Worm (Caenorhabditis elegans) whole organism, late embryonic: ENCODE measurements around the gene R07E5.4.
A peak's percentile ranks its signal among the peaks of the same experiment; 100 is the strongest.

Experiments
- C08G9.2 ChIP-seq: sonication (generic microtip); optimal IDR thresholded peaks from 2 replicates; lab custom pipeline; 2016; ENCODE audit warnings: mild to moderate bottlenecking, missing genetic modification characterization, moderate library complexity, missing compliant biosample characterization
- C38D4.7 ChIP-seq: fragments of 200-800 bp; sonication (Bioruptor generic); optimal IDR thresholded peaks from 2 replicates; lab custom pipeline; 2018; ENCODE audit warnings: mild to moderate bottlenecking, missing genetic modification characterization, moderate library complexity, missing compliant biosample characterization
- K02D7.2 ChIP-seq: sonication (generic microtip); optimal IDR thresholded peaks from 2 replicates; lab custom pipeline; 2017; ENCODE audit warnings: mild to moderate bottlenecking, missing genetic modification characterization, missing compliant biosample characterization
- K09A11.1 ChIP-seq: sonication (generic microtip); optimal IDR thresholded peaks from 2 replicates; lab custom pipeline; 2017; ENCODE audit warnings: antibody characterized with exemption, mild to moderate bottlenecking, missing genetic modification characterization, missing compliant biosample characterization; ENCODE audit not compliant: insufficient read depth
- T23F11.4 ChIP-seq: fragments of 200-800 bp; sonication (Bioruptor generic); optimal IDR thresholded peaks from 2 replicates; lab custom pipeline; 2018; ENCODE audit warnings: mild to moderate bottlenecking, missing genetic modification characterization, missing compliant biosample characterization
- Y22D7AL.16 ChIP-seq: sonication (generic microtip); optimal IDR thresholded peaks from 2 replicates; lab custom pipeline; 2016; ENCODE audit warnings: missing genetic modification characterization, missing compliant biosample characterization
- ama-1 ChIP-seq: fragments of 150-350 bp; optimal IDR thresholded peaks from 2 replicates; lab custom pipeline; 2014
- ceh-18 ChIP-seq: sonication (generic microtip); optimal IDR thresholded peaks from 2 replicates; lab custom pipeline; 2016; ENCODE audit warnings: missing genetic modification characterization, missing compliant biosample characterization
- ceh-19 ChIP-seq: fragments of 200-800 bp; sonication (Bioruptor generic); optimal IDR thresholded peaks from 2 replicates; lab custom pipeline; 2018; ENCODE audit warnings: mild to moderate bottlenecking, missing genetic modification characterization, missing compliant biosample characterization
- ceh-22 ChIP-seq: sonication (generic microtip); optimal IDR thresholded peaks from 2 replicates; lab custom pipeline; 2017; ENCODE audit warnings: missing biosample characterization, missing genetic modification characterization
- ceh-30 ChIP-seq: fragments of 150-350 bp; optimal IDR thresholded peaks from 2 replicates; lab custom pipeline; 2014; ENCODE audit warnings: missing biosample characterization, missing genetic modification characterization
- ceh-31 ChIP-seq: sonication (generic microtip); optimal IDR thresholded peaks from 2 replicates; lab custom pipeline; 2016; ENCODE audit warnings: missing genetic modification characterization, missing compliant biosample characterization
- ceh-34 ChIP-seq: sonication (generic microtip); optimal IDR thresholded peaks from 2 replicates; lab custom pipeline; 2016; ENCODE audit warnings: mild to moderate bottlenecking, missing genetic modification characterization, missing compliant biosample characterization
- ceh-45 ChIP-seq: fragments of 200-800 bp; sonication (Bioruptor generic); IDR thresholded peaks from 2 replicates; pipeline ENCODE4 v1.3.6; 2022; ENCODE audit warnings: missing genetic modification reagents, missing genetic modification characterization, missing compliant biosample characterization
- ceh-9 ChIP-seq: sonication (generic microtip); optimal IDR thresholded peaks from 2 replicates; lab custom pipeline; 2016; ENCODE audit warnings: mild to moderate bottlenecking, missing genetic modification characterization, inconsistent platforms, missing compliant biosample characterization
- che-1 ChIP-seq: sonication (generic microtip); optimal IDR thresholded peaks from 2 replicates; lab custom pipeline; 2016; ENCODE audit warnings: mild to moderate bottlenecking, missing genetic modification characterization, missing compliant biosample characterization
- dmd-4 ChIP-seq: sonication (generic microtip); optimal IDR thresholded peaks from 2 replicates; lab custom pipeline; 2016; ENCODE audit warnings: borderline replicate concordance, missing genetic modification characterization, missing compliant biosample characterization
- dve-1 ChIP-seq: sonication (generic microtip); optimal IDR thresholded peaks from 2 replicates; lab custom pipeline; 2017; ENCODE audit warnings: antibody characterized with exemption, mild to moderate bottlenecking, missing genetic modification characterization, missing compliant biosample characterization
- elt-2 ChIP-seq: sonication (generic microtip); optimal IDR thresholded peaks from 2 replicates; lab custom pipeline; 2016; ENCODE audit warnings: missing genetic modification reagents, missing genetic modification characterization, missing compliant biosample characterization
- elt-4 ChIP-seq: sonication (generic microtip); optimal IDR thresholded peaks from 2 replicates; lab custom pipeline; 2016; ENCODE audit warnings: missing genetic modification characterization, missing compliant biosample characterization
- ets-4 ChIP-seq: sonication (generic microtip); optimal IDR thresholded peaks from 2 replicates; lab custom pipeline; 2016; ENCODE audit warnings: missing genetic modification characterization, missing compliant biosample characterization
- eyg-1 ChIP-seq: sonication (generic microtip); optimal IDR thresholded peaks from 2 replicates; lab custom pipeline; 2016; ENCODE audit warnings: missing genotype, missing genetic modification characterization, missing compliant biosample characterization
- fax-1 ChIP-seq: sonication (generic microtip); optimal IDR thresholded peaks from 2 replicates; lab custom pipeline; 2016; ENCODE audit warnings: missing genotype, missing genetic modification characterization, missing compliant biosample characterization
- fkh-10 ChIP-seq: fragments of 150-350 bp; optimal IDR thresholded peaks from 2 replicates; lab custom pipeline; 2014; ENCODE audit warnings: missing biosample characterization, missing genetic modification reagents, missing genetic modification characterization
- fkh-6 ChIP-seq: sonication (generic microtip); optimal IDR thresholded peaks from 2 replicates; lab custom pipeline; 2016; ENCODE audit warnings: missing genetic modification characterization, missing compliant biosample characterization
- gmeb-2 ChIP-seq: sonication (generic microtip); optimal IDR thresholded peaks from 2 replicates; lab custom pipeline; 2016; ENCODE audit warnings: missing genetic modification characterization, inconsistent platforms, missing compliant biosample characterization
- hlh-15 ChIP-seq: sonication (generic microtip); optimal IDR thresholded peaks from 2 replicates; lab custom pipeline; 2016; ENCODE audit warnings: missing genetic modification characterization, missing compliant biosample characterization
- hlh-30 ChIP-seq: sonication (generic microtip); optimal IDR thresholded peaks from 2 replicates; lab custom pipeline; 2017; ENCODE audit warnings: antibody characterized with exemption, missing genetic modification characterization, missing compliant biosample characterization; ENCODE audit not compliant: insufficient read depth
- hlh-6 ChIP-seq: sonication (generic microtip); optimal IDR thresholded peaks from 2 replicates; lab custom pipeline; 2016; ENCODE audit warnings: missing genotype, missing genetic modification characterization, missing compliant biosample characterization
- hlh-8 ChIP-seq: sonication (generic microtip); optimal IDR thresholded peaks from 2 replicates; lab custom pipeline; 2016; ENCODE audit warnings: missing genotype, missing genetic modification characterization, missing compliant biosample characterization
- lim-6 ChIP-seq: sonication (generic microtip); optimal IDR thresholded peaks from 2 replicates; lab custom pipeline; 2016; ENCODE audit warnings: missing genetic modification characterization, missing compliant biosample characterization
- mec-3 ChIP-seq: sonication (generic microtip); optimal IDR thresholded peaks from 2 replicates; lab custom pipeline; 2016; ENCODE audit warnings: borderline replicate concordance, missing genetic modification characterization, missing compliant biosample characterization
- nhr-11 ChIP-seq: fragments of 150-350 bp; optimal IDR thresholded peaks from 2 replicates; lab custom pipeline; 2014; ENCODE audit warnings: missing biosample characterization, missing genetic modification characterization
- nhr-232 ChIP-seq: sonication (generic microtip); optimal IDR thresholded peaks from 2 replicates; lab custom pipeline; 2016; ENCODE audit warnings: missing genetic modification characterization, missing compliant biosample characterization
- npax-4 ChIP-seq: sonication (generic microtip); optimal IDR thresholded peaks from 2 replicates; lab custom pipeline; 2016; ENCODE audit warnings: missing genetic modification characterization, missing compliant biosample characterization
- odd-2 ChIP-seq: sonication (generic microtip); optimal IDR thresholded peaks from 2 replicates; lab custom pipeline; 2017; ENCODE audit warnings: antibody characterized with exemption, mild to moderate bottlenecking, missing genetic modification characterization, missing compliant biosample characterization
- pag-3 ChIP-seq: sonication (generic microtip); optimal IDR thresholded peaks from 2 replicates; lab custom pipeline; 2016; ENCODE audit warnings: missing compliant biosample characterization, missing genetic modification characterization, borderline replicate concordance
- pat-9 ChIP-seq: fragments of 200-800 bp; sonication (Bioruptor generic); optimal IDR thresholded peaks from 2 replicates; lab custom pipeline; 2018; ENCODE audit warnings: mild to moderate bottlenecking, missing genetic modification characterization, moderate library complexity, missing compliant biosample characterization
- pax-1 ChIP-seq: fragments of 150-350 bp; optimal IDR thresholded peaks from 2 replicates; lab custom pipeline; 2014; ENCODE audit warnings: missing biosample characterization, missing genetic modification characterization
- pha-4 ChIP-seq: fragments of 150-350 bp; optimal IDR thresholded peaks from 2 replicates; lab custom pipeline; 2018; ENCODE audit warnings: missing biosample characterization, missing genetic modification reagents, missing genetic modification characterization
- pros-1 ChIP-seq: fragments of 150-350 bp; optimal IDR thresholded peaks from 2 replicates; lab custom pipeline; 2014; ENCODE audit warnings: missing biosample characterization, missing genetic modification reagents, missing genetic modification characterization
- ref-2 ChIP-seq: sonication (generic microtip); optimal IDR thresholded peaks from 2 replicates; lab custom pipeline; 2016; ENCODE audit warnings: missing genetic modification characterization, missing compliant biosample characterization
- rnt-1 ChIP-seq: sonication (generic microtip); optimal IDR thresholded peaks from 2 replicates; lab custom pipeline; 2016; ENCODE audit warnings: missing genetic modification characterization, missing compliant biosample characterization
- sdc-2 ChIP-seq: sonication (generic microtip); optimal IDR thresholded peaks from 2 replicates; lab custom pipeline; 2016; ENCODE audit warnings: missing genotype, missing genetic modification characterization, missing compliant biosample characterization
- sox-2 ChIP-seq: fragments of 200-800 bp; sonication (Bioruptor generic); IDR thresholded peaks from 2 replicates; pipeline ENCODE4 v1.3.6; 2022; ENCODE audit warnings: missing genetic modification reagents, missing genetic modification characterization, missing compliant biosample characterization
- sox-4 ChIP-seq: sonication (generic microtip); optimal IDR thresholded peaks from 2 replicates; lab custom pipeline; 2017; ENCODE audit warnings: mild to moderate bottlenecking, missing genetic modification characterization, inconsistent platforms, missing compliant biosample characterization
- syd-9 ChIP-seq: sonication (generic microtip); optimal IDR thresholded peaks from 2 replicates; lab custom pipeline; 2016; ENCODE audit warnings: mild to moderate bottlenecking, missing genetic modification characterization, moderate library complexity, missing compliant biosample characterization
- tbx-7 ChIP-seq: sonication (generic microtip); optimal IDR thresholded peaks from 2 replicates; lab custom pipeline; 2016; ENCODE audit warnings: missing genotype, missing genetic modification characterization, missing compliant biosample characterization
- ttx-3 ChIP-seq: sonication (generic microtip); optimal IDR thresholded peaks from 2 replicates; lab custom pipeline; 2016; ENCODE audit warnings: missing genetic modification reagents, missing genetic modification characterization, missing compliant biosample characterization
- unc-3 ChIP-seq, 2 experiments: fragments of 200-800 bp in 1 of 2; sonication (Bioruptor generic) in 1 of 2; sonication (generic microtip) in 1 of 2; conservative IDR thresholded peaks in 1 of 2; optimal IDR thresholded peaks in 1 of 2; 2 replicates each; pipeline versions ENCODE4 v1.3.6 to Lab custom; 2016 to 2022; ENCODE audit warnings: missing compliant biosample characterization in 2 of 2, missing genetic modification characterization in 2 of 2, missing genetic modification reagents in 1 of 2
- unc-55 ChIP-seq: sonication (generic microtip); optimal IDR thresholded peaks from 2 replicates; lab custom pipeline; 2017; ENCODE audit warnings: missing biosample characterization, missing genetic modification reagents, missing genetic modification characterization
- zip-5 ChIP-seq: sonication (generic microtip); optimal IDR thresholded peaks from 2 replicates; lab custom pipeline; 2016; ENCODE audit warnings: missing genetic modification characterization, missing compliant biosample characterization
- ztf-16 ChIP-seq: sonication (generic microtip); optimal IDR thresholded peaks from 2 replicates; lab custom pipeline; 2017; ENCODE audit warnings: missing genetic modification characterization, missing compliant biosample characterization

Gene R07E5.4

DNA sequence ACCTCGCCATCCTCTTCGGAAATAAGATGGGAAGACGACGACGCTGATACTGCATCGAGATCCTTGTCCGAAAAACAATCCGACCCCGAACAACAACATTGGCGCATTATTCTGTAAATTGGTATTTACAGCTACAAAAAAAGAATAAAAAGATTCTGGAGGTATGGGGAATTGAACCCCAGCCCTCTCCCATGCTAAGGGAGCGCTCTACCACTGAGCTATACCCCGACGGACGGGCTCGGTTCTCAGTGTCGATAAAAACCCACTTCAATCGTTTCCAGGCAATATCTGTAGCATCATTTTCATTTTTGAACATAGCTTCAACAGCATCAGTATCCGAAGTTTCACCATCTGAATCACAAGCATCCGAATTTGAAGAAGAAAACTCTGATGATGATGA is 34.2 kb downstream of the R07E5.4 start:
- TF ChIP-seq lim-6 (tag; lab: Kevin White, UChicago), result no peak
- TF ChIP-seq nhr-232 (tag; lab: Kevin White, UChicago), result no peak
- no peak for TF ChIP-seq rnt-1 (tag; lab: Kevin White, UChicago)
- TF ChIP-seq pros-1, result no peak
- peak; percentile 8 for TF ChIP-seq sox-4 (tag; lab: Kevin White, UChicago)
- TF ChIP-seq mec-3, result no peak
- TF ChIP-seq pha-4 (tag; lab: Kevin White, UChicago), result no peak
- TF ChIP-seq K02D7.2 (tag; lab: Kevin White, UChicago), result no peak
- TF ChIP-seq ceh-19, result no peak
- TF ChIP-seq dve-1 (tag; lab: Kevin White, UChicago), result no peak
- TF ChIP-seq ceh-18 (tag; lab: Kevin White, UChicago), result no peak
- no peak for TF ChIP-seq elt-4 (tag; lab: Kevin White, UChicago)
- peak; percentile 40; the same call in 1 of the 2 replicates for TF ChIP-seq unc-3 (GFP tag; conservative IDR thresholded peaks at IDR 0.05; lab: Robert Waterston, UW)
- TF ChIP-seq unc-3 (tag; optimal IDR thresholded peaks at IDR 0.05; lab: Kevin White, UChicago), result no peak
- no peak for TF ChIP-seq eyg-1
- TF ChIP-seq odd-2 (tag; lab: Kevin White, UChicago), result no peak
- TF ChIP-seq ztf-16 (tag; lab: Kevin White, UChicago), result no peak
- TF ChIP-seq zip-5 (tag; lab: Kevin White, UChicago), result no peak
- TF ChIP-seq ama-1 (lab: Kevin White, UChicago), result no peak
- TF ChIP-seq pax-1 (tag; lab: Kevin White, UChicago), result no peak
- peak; percentile 10 for TF ChIP-seq C08G9.2 (tag; lab: Kevin White, UChicago)
- TF ChIP-seq gmeb-2, result no peak
- TF ChIP-seq ceh-31 (tag; lab: Kevin White, UChicago), result no peak
- TF ChIP-seq npax-4 (tag; lab: Kevin White, UChicago), result no peak
- no peak for TF ChIP-seq K09A11.1
- TF ChIP-seq hlh-30 (tag; lab: Kevin White, UChicago), result no peak
- no peak for TF ChIP-seq fkh-10 (GFP tag; lab: Kevin White, UChicago)
- no peak for TF ChIP-seq hlh-6 (tag; lab: Kevin White, UChicago)
- no peak for TF ChIP-seq hlh-15 (tag; lab: Kevin White, UChicago)
- no peak for TF ChIP-seq pat-9
- TF ChIP-seq ceh-22 (tag; lab: Kevin White, UChicago), result no peak
- TF ChIP-seq che-1 (tag; lab: Kevin White, UChicago), result no peak
- no peak for TF ChIP-seq ceh-30
- TF ChIP-seq T23F11.4 (GFP tag; lab: Kevin White, UChicago), result peak; percentile 56
- TF ChIP-seq fax-1, result no peak
- TF ChIP-seq elt-2 (tag; lab: Kevin White, UChicago), result no peak
- TF ChIP-seq ceh-45 (GFP tag; lab: Robert Waterston, UW), result 0 out of 2 replicates have a peak, but pooled peaks have one; percentile 42
- TF ChIP-seq ceh-9 (tag; lab: Kevin White, UChicago), result no peak
- peak; percentile 14 for TF ChIP-seq Y22D7AL.16
- TF ChIP-seq C38D4.7 (GFP tag; lab: Kevin White, UChicago), result peak; percentile 15
- no peak for TF ChIP-seq sdc-2
- TF ChIP-seq pag-3 (tag; lab: Kevin White, UChicago), result no peak
- TF ChIP-seq sox-2 (GFP tag; lab: Robert Waterston, UW), result no peak; the same call in 1 of the 2 replicates
- TF ChIP-seq nhr-11 (tag; lab: Kevin White, UChicago), result no peak
- no peak for TF ChIP-seq tbx-7 (tag; lab: Kevin White, UChicago)
- TF ChIP-seq fkh-6 (tag; lab: Kevin White, UChicago), result no peak
- TF ChIP-seq ttx-3 (tag; lab: Kevin White, UChicago), result no peak
- TF ChIP-seq syd-9 (tag; lab: Kevin White, UChicago), result no peak
- no peak for TF ChIP-seq dmd-4
- no peak for TF ChIP-seq unc-55 (GFP tag; lab: Kevin White, UChicago)
- TF ChIP-seq hlh-8 (tag; lab: Kevin White, UChicago), result no peak
- no peak for TF ChIP-seq ceh-34
- TF ChIP-seq ets-4 (tag; lab: Kevin White, UChicago), result no peak
- TF ChIP-seq ref-2, result no peak
